Worm (Caenorhabditis elegans) whole organism, young adult: ENCODE measurements around the gene T26H5.9.

ENCODE experiments used
- C06A6.2 ChIP-seq: fragments of 200-800 bp; sonication (Bioruptor generic); conservative IDR thresholded peaks from 2 replicates; pipeline ENCODE4 v1.3.6; 2022; ENCODE audit warnings: missing genetic modification characterization, missing compliant biosample characterization
- C17E4.6 ChIP-seq: fragments of 200-800 bp; sonication (Bioruptor generic); IDR thresholded peaks from 2 replicates; pipeline ENCODE4 v1.3.6; 2022; ENCODE audit warnings: missing genetic modification reagents, missing genetic modification characterization, missing compliant biosample characterization
- F10E7.11 ChIP-seq: sonication (generic microtip); optimal IDR thresholded peaks from 2 replicates; lab custom pipeline; 2017; ENCODE audit warnings: mild to moderate bottlenecking, missing genetic modification characterization, moderate library complexity, missing compliant biosample characterization
- F33H1.4 ChIP-seq: fragments of 200-800 bp; sonication (Bioruptor generic); IDR thresholded peaks from 2 replicates; pipeline ENCODE4 v1.3.6; 2022; ENCODE audit warnings: missing genetic modification reagents, missing genetic modification characterization, missing compliant biosample characterization
- F49E8.2 ChIP-seq: sonication (generic microtip); optimal IDR thresholded peaks from 3 replicates; lab custom pipeline; 2017; ENCODE audit warnings: missing genetic modification characterization, mild to moderate bottlenecking, missing compliant biosample characterization, antibody characterized with exemption, moderate library complexity; ENCODE audit not compliant: insufficient read depth
- F57C9.4 ChIP-seq: sonication (generic microtip); optimal IDR thresholded peaks from 2 replicates; lab custom pipeline; 2017; ENCODE audit warnings: mild to moderate bottlenecking, missing genetic modification characterization, missing compliant biosample characterization
- T07F8.4 ChIP-seq: sonication (generic microtip); optimal IDR thresholded peaks from 2 replicates; lab custom pipeline; 2016; ENCODE audit warnings: mild to moderate bottlenecking, missing genetic modification characterization, moderate library complexity, missing compliant biosample characterization
- T26A5.8 ChIP-seq: sonication (generic microtip); optimal IDR thresholded peaks from 2 replicates; lab custom pipeline; 2016; ENCODE audit warnings: missing genetic modification characterization, missing compliant biosample characterization
- Y53G8AR.9 ChIP-seq: fragments of 200-800 bp; sonication (Bioruptor generic); conservative IDR thresholded peaks from 2 replicates; pipeline ENCODE4 v1.3.6; 2022; ENCODE audit warnings: missing genetic modification reagents, missing genetic modification characterization, missing compliant biosample characterization
- Y67H2A.10 ChIP-seq: fragments of 200-800 bp; sonication (Bioruptor generic); conservative IDR thresholded peaks from 2 replicates; pipeline ENCODE4 v1.3.6; 2022; ENCODE audit warnings: missing genetic modification reagents, missing genetic modification characterization, missing compliant biosample characterization
- Y79H2A.3 ChIP-seq: fragments of 200-800 bp; sonication (Bioruptor generic); conservative IDR thresholded peaks from 2 replicates; pipeline ENCODE4 v1.3.6; 2022; ENCODE audit warnings: missing genetic modification reagents, missing genetic modification characterization, missing compliant biosample characterization
- attf-6 ChIP-seq: fragments of 200-800 bp; sonication (Bioruptor generic); IDR thresholded peaks from 2 replicates; pipeline ENCODE4 v1.3.6; 2022; ENCODE audit warnings: missing genetic modification reagents, missing genetic modification characterization, missing compliant biosample characterization
- bed-1 ChIP-seq: fragments of 200-800 bp; sonication (Bioruptor generic); IDR thresholded peaks from 2 replicates; pipeline ENCODE4 v1.3.6; 2022; ENCODE audit warnings: missing genetic modification reagents, missing genetic modification characterization, missing compliant biosample characterization
- cebp-1 ChIP-seq, 2 experiments: fragments of 200-800 bp in 1 of 2; sonication (Bioruptor generic) in 1 of 2; sonication (generic microtip) in 1 of 2; IDR thresholded peaks in 1 of 2; optimal IDR thresholded peaks in 1 of 2; 2 replicates each; pipeline versions ENCODE4 v1.3.6 to Lab custom; 2017 to 2022; ENCODE audit warnings: missing compliant biosample characterization in 2 of 2, missing genetic modification characterization in 2 of 2, mild to moderate bottlenecking in 1 of 2, missing genetic modification reagents in 1 of 2, moderate library complexity in 1 of 2
- cebp-2 ChIP-seq: fragments of 200-800 bp; sonication (Bioruptor generic); IDR thresholded peaks from 2 replicates; pipeline ENCODE4 v1.3.6; 2022; ENCODE audit warnings: missing genetic modification characterization, missing compliant biosample characterization
- ceh-100 ChIP-seq: fragments of 200-800 bp; sonication (Bioruptor generic); IDR thresholded peaks from 2 replicates; pipeline ENCODE4 v1.3.6; 2022; ENCODE audit warnings: missing genetic modification reagents, missing genetic modification characterization, missing compliant biosample characterization
- ceh-40 ChIP-seq: fragments of 200-800 bp; sonication (Bioruptor generic); IDR thresholded peaks from 2 replicates; pipeline ENCODE4 v1.3.6; 2022; ENCODE audit warnings: missing genetic modification characterization, missing compliant biosample characterization
- dox-1 ChIP-seq: fragments of 200-800 bp; sonication (Bioruptor generic); IDR thresholded peaks from 2 replicates; pipeline ENCODE4 v1.3.6; 2022; ENCODE audit warnings: missing genetic modification reagents, missing genetic modification characterization, missing compliant biosample characterization
- dpl-1 ChIP-seq: fragments of 150-350 bp; optimal IDR thresholded peaks from 2 replicates; lab custom pipeline; 2014; ENCODE audit warnings: missing biosample characterization, missing genetic modification reagents, missing genetic modification characterization
- efl-1 ChIP-seq: fragments of 150-350 bp; optimal IDR thresholded peaks from 2 replicates; lab custom pipeline; 2014; ENCODE audit warnings: missing biosample characterization, missing genetic modification reagents, missing genetic modification characterization
- egrh-3 ChIP-seq: fragments of 200-800 bp; sonication (Bioruptor generic); IDR thresholded peaks from 2 replicates; pipeline ENCODE4 v1.3.6; 2022; ENCODE audit warnings: missing genetic modification reagents, missing genetic modification characterization, missing compliant biosample characterization
- ets-4 ChIP-seq: fragments of 200-800 bp; sonication (Bioruptor generic); optimal IDR thresholded peaks from 2 replicates; lab custom pipeline; 2018; ENCODE audit warnings: mild to moderate bottlenecking, missing genetic modification characterization, missing compliant biosample characterization
- gei-17 ChIP-seq: fragments of 200-800 bp; sonication (Bioruptor generic); optimal IDR thresholded peaks from 2 replicates; lab custom pipeline; 2018; ENCODE audit warnings: mild to moderate bottlenecking, missing genetic modification characterization, missing compliant biosample characterization
- him-1 ChIP-seq: sonication (generic microtip); optimal IDR thresholded peaks from 2 replicates; lab custom pipeline; 2016; ENCODE audit warnings: missing genotype, missing genetic modification reagents, missing genetic modification characterization, missing compliant biosample characterization
- hsf-1 ChIP-seq: fragments of 200-800 bp; sonication (Bioruptor generic); IDR thresholded peaks from 2 replicates; pipeline ENCODE4 v1.3.6; 2022; ENCODE audit warnings: missing genetic modification reagents, missing genetic modification characterization, missing compliant biosample characterization
- lin-40 ChIP-seq: sonication (generic microtip); optimal IDR thresholded peaks from 2 replicates; lab custom pipeline; 2016; ENCODE audit warnings: missing genetic modification characterization, mild to moderate bottlenecking, missing compliant biosample characterization, missing genotype, missing genetic modification reagents
- lsy-27 ChIP-seq: sonication (generic microtip); optimal IDR thresholded peaks from 2 replicates; lab custom pipeline; 2017; ENCODE audit warnings: missing genetic modification characterization, mild to moderate bottlenecking, missing compliant biosample characterization, antibody characterized with exemption, missing genotype, borderline replicate concordance; ENCODE audit not compliant: insufficient read depth
- mcd-1 ChIP-seq: fragments of 200-800 bp; sonication (Bioruptor generic); IDR thresholded peaks from 2 replicates; pipeline ENCODE4 v1.3.6; 2022; ENCODE audit warnings: missing genetic modification reagents, missing genetic modification characterization, missing compliant biosample characterization
- mel-28 ChIP-seq: sonication (generic microtip); optimal IDR thresholded peaks from 2 replicates; lab custom pipeline; 2016; ENCODE audit warnings: borderline replicate concordance, mild to moderate bottlenecking, missing genetic modification characterization, missing compliant biosample characterization
- nhr-120 ChIP-seq: fragments of 200-800 bp; sonication (Bioruptor generic); IDR thresholded peaks from 2 replicates; pipeline ENCODE4 v1.3.6; 2022; ENCODE audit warnings: missing genetic modification characterization, missing compliant biosample characterization
- nhr-179 ChIP-seq: sonication (generic microtip); optimal IDR thresholded peaks from 2 replicates; lab custom pipeline; 2016; ENCODE audit warnings: mild to moderate bottlenecking, missing genetic modification characterization, missing compliant biosample characterization
- nhr-27 ChIP-seq: fragments of 200-800 bp; sonication (Bioruptor generic); optimal IDR thresholded peaks from 2 replicates; lab custom pipeline; 2018; ENCODE audit warnings: mild to moderate bottlenecking, missing genetic modification characterization, moderate library complexity, missing compliant biosample characterization
- rpc-1 ChIP-seq, 2 experiments: fragments of 150-350 bp in 1 of 2; sonication (generic microtip) in 1 of 2; optimal IDR thresholded peaks; 2 replicates each; lab custom pipeline; 2014 to 2018; ENCODE audit warnings: missing biosample characterization in 1 of 2, missing genetic modification characterization in 1 of 2, missing genetic modification reagents in 1 of 2, missing genotype in 1 of 2
- sdz-38 ChIP-seq: sonication (generic microtip); optimal IDR thresholded peaks from 2 replicates; lab custom pipeline; 2016; ENCODE audit warnings: missing genotype, missing genetic modification characterization, missing compliant biosample characterization
- snpc-1.1 ChIP-seq: sonication (generic microtip); optimal IDR thresholded peaks from 2 replicates; lab custom pipeline; 2017; ENCODE audit warnings: missing genetic modification characterization, mild to moderate bottlenecking, missing compliant biosample characterization, antibody characterized with exemption, moderate library complexity, missing genotype, missing genetic modification reagents; ENCODE audit not compliant: insufficient read depth
- snpc-3.4 ChIP-seq: sonication (generic microtip); optimal IDR thresholded peaks from 2 replicates; lab custom pipeline; 2017; ENCODE audit warnings: missing genetic modification characterization, mild to moderate bottlenecking, missing compliant biosample characterization, antibody characterized with exemption, moderate library complexity, missing genotype, missing genetic modification reagents
- snpc-4 ChIP-seq, 5 experiments: fragments of 150-350 bp in 1 of 5; sonication (generic microtip) in 4 of 5; optimal IDR thresholded peaks; 2 replicates each; lab custom pipeline; 2014 to 2018; ENCODE audit warnings: missing genetic modification characterization in 5 of 5, missing biosample characterization in 3 of 5, antibody characterized with exemption in 2 of 5, mild to moderate bottlenecking in 2 of 5, missing compliant biosample characterization in 2 of 5, missing genotype in 2 of 5, moderate library complexity in 2 of 5, missing genetic modification reagents in 1 of 5
- sptf-2 ChIP-seq: fragments of 200-800 bp; sonication (Bioruptor generic); optimal IDR thresholded peaks from 2 replicates; lab custom pipeline; 2018; ENCODE audit warnings: mild to moderate bottlenecking, missing genetic modification characterization, missing compliant biosample characterization
- tbx-9 ChIP-seq: sonication (generic microtip); optimal IDR thresholded peaks from 2 replicates; lab custom pipeline; 2016; ENCODE audit warnings: borderline replicate concordance, missing genetic modification characterization, inconsistent platforms, missing compliant biosample characterization
- tlf-1 ChIP-seq: fragments of 200-800 bp; sonication (Bioruptor generic); optimal IDR thresholded peaks from 2 replicates; lab custom pipeline; 2018; ENCODE audit warnings: mild to moderate bottlenecking, missing genetic modification characterization, missing compliant biosample characterization
- zim-3 ChIP-seq: sonication (generic microtip); optimal IDR thresholded peaks from 2 replicates; lab custom pipeline; 2017; ENCODE audit warnings: mild to moderate bottlenecking, missing genetic modification characterization, moderate library complexity, missing compliant biosample characterization
- ztf-26 ChIP-seq: sonication (generic microtip); optimal IDR thresholded peaks from 2 replicates; lab custom pipeline; 2017; ENCODE audit warnings: missing genetic modification characterization, missing compliant biosample characterization
- ztf-6 ChIP-seq: fragments of 200-800 bp; sonication (Bioruptor generic); IDR thresholded peaks from 2 replicates; pipeline ENCODE4 v1.3.6; 2022; ENCODE audit warnings: missing genetic modification reagents, missing genetic modification characterization, missing compliant biosample characterization

The T26H5.9 gene

DNA sequence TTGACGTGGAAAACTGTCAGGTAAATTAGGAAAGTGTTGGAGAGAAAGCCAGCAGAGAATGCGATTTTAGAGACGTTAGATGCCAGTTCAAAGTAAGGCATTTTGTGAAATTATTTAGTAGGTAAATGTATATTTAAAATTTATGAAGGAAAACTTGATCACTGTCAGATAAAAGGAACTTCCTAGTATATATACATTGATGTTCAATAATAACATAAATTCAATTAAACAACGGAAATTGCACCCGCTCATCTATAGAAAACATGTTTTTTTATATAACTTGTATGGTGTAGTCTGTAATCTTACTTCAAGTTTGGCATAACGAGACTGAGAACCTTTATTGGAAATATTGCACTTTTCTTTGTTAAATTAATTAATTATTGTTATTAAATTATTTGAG is 14.4 kb downstream of the T26H5.9 start, which contains the start of gene str-71:
Gene str-71 (minus strand): TSS at position 101 of the 400 bp plus-strand sequence.
- TF ChIP-seq C17E4.6 (no peak), nhr-27 (no peak), Y79H2A.3 (GFP tag; lab: Robert Waterston, UW) (no peak), F57C9.4 (no peak), tbx-9 (tag; lab: Kevin White, UChicago) (no peak), lin-40 (tag; lab: Kevin White, UChicago) (no peak), C06A6.2 (GFP tag; lab: Robert Waterston, UW) (no peak), gei-17 (GFP tag; lab: Kevin White, UChicago) (no peak), zim-3 (tag; lab: Kevin White, UChicago) (no peak), Y67H2A.10 (GFP tag; lab: Robert Waterston, UW) (no peak), rpc-1 (optimal IDR thresholded peaks at IDR 0.05; lab: Kevin White, UChicago) (no peak), rpc-1 (tag; optimal IDR thresholded peaks at IDR 0.05; lab: Kevin White, UChicago) (no peak), attf-6 (GFP tag; lab: Robert Waterston, UW) (no peak), ztf-26 (no peak), egrh-3 (GFP tag; lab: Robert Waterston, UW) (no peak), T07F8.4 (tag; lab: Kevin White, UChicago) (no peak), mcd-1 (GFP tag; lab: Robert Waterston, UW) (no peak)
- TF ChIP-seq, all 124 proteins: peak for 0

DNA sequence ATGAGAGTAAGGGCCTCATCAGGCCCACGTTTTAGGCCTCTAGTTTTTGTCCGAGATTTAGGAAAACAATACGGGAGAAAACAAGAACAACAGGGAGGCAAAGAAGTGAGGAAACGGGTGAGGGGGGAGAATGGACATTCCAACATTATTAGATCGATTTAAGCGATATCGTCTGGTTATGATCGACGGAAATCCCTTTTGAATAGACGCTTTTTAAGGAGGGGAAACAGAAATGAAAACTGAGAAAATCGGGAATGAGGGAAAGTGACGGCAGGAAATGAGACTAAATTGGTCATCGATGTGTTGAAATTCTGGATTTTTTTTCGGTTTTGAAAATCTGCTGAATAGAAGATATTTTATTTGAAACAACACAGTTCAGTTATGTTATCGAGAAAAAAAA is 19.7 kb downstream of the T26H5.9 start, which contains the start of gene rocf-1:
Gene rocf-1 (minus strand): TSS at position 101 of the 400 bp plus-strand sequence.
- TF ChIP-seq tlf-1 (GFP tag; lab: Kevin White, UChicago) (no peak), lsy-27 (tag; lab: Kevin White, UChicago) (no peak), nhr-120 (no peak), cebp-1 (GFP tag; IDR thresholded peaks at IDR 0.05; lab: Robert Waterston, UW) (no peak), cebp-1 (tag; optimal IDR thresholded peaks at IDR 0.05; lab: Kevin White, UChicago) (no peak), ceh-100 (GFP tag; lab: Robert Waterston, UW) (no peak), dox-1 (GFP tag; lab: Robert Waterston, UW) (no peak), bed-1 (no peak), ets-4 (GFP tag; lab: Kevin White, UChicago) (no peak), snpc-1.1 (tag; lab: Kevin White, UChicago) (no peak), ztf-26 (no peak), dpl-1 (no peak), Y53G8AR.9 (GFP tag; lab: Robert Waterston, UW) (no peak), Y67H2A.10 (GFP tag; lab: Robert Waterston, UW) (no peak), him-1 (no peak), F33H1.4 (no peak), ceh-40 (GFP tag; lab: Robert Waterston, UW) (no peak), nhr-179 (tag; lab: Kevin White, UChicago) (no peak)

DNA sequence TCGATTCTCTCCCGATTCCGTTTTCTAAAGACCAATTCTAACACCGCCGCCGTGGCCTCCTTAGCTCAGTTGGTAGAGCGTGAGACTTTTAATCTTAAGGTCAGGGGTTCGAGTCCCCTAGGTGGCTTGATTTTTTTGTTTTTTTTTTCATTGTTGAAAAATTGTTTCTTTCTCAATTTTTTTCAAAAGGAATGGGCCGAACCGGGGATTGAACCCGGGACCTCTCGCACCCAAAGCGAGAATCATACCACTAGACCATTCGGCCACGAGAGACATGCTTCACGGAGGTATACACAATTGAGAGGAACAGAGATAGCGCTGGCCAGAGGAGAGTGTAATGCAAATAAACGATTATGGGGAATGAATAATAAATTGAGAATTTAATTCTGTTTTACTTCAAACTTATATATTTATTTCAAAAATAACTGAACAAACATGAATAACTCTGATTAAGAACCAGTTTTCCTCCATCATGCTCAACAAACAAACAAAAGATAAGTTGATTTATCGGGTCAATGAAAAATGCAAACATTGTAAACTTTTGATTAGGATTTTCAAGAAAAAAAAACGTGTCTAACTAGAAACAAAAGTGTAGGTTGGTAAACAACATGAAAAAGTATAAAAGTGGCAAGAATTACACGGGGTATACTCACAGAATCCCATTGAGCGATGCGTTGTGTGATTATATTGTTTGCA is 20.5 kb downstream of the T26H5.9 start, which contains the start of gene pqn-71:
Gene pqn-71 (plus strand): TSS at position 646 of the 696 bp plus-strand sequence.
- TF ChIP-seq F49E8.2 (peak; percentile 56), F10E7.11 (tag; lab: Kevin White, UChicago) (peak; percentile 47), sptf-2 (peak; percentile 89), T26A5.8 (peak; percentile 90), hsf-1 (peak; percentile 87), cebp-2 (GFP tag; lab: Robert Waterston, UW) (peak; percentile 92), efl-1 (GFP tag; lab: Kevin White, UChicago) (peak; percentile 38), sdz-38 (tag; lab: Kevin White, UChicago) (no peak), snpc-4 (GFP tag; optimal IDR thresholded peaks at IDR 0.05; lab: Kevin White, UChicago) (peak; percentile 82), snpc-4 (tag; optimal IDR thresholded peaks at IDR 0.05; lab: Kevin White, UChicago) (peak; percentile 80 to 93 (median 88)), C06A6.2 (GFP tag; lab: Robert Waterston, UW) (peak; percentile 82), mel-28 (tag; lab: Kevin White, UChicago) (peak; percentile 38), ztf-6 (peak; percentile 88), C17E4.6 (peak; percentile 93), snpc-3.4 (peak; percentile 86)
